Worm (Caenorhabditis elegans) whole organism, L4/young adult: ENCODE data around the gene sri-48.

Experiments
- W03F9.2 ChIP-seq: fragments of 150-350 bp; optimal IDR thresholded peaks from 2 replicates; lab custom pipeline; 2014; ENCODE audit warnings: missing biosample characterization, missing genetic modification characterization
- dao-5 ChIP-seq: sonication (generic microtip); optimal IDR thresholded peaks from 2 replicates; lab custom pipeline; 2016; ENCODE audit warnings: missing genotype, missing genetic modification characterization, moderate library complexity, missing compliant biosample characterization
- him-1 ChIP-seq: sonication (generic microtip); optimal IDR thresholded peaks from 2 replicates; lab custom pipeline; 2016; ENCODE audit warnings: missing genotype, missing genetic modification reagents, missing genetic modification characterization, missing compliant biosample characterization

Gene sri-48

DNA sequence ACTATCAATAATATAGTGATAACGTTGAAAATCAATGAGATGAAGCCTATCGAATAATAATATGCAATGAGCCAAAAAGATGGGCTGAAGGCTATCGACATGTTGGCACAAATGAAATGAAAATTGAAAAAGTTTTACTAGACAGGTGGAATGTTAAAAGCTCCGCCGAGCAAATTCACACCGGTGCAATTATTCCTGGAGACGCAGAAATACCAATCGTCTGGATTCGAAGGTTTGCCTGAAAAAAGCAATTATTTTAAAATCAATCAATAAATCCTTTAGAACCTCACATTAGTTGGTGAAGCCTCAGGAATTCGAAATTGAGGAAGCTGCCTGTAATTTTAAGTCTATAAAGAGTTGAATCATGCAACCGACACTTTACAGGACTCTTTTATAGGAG, 46.8 kb downstream of the sri-48 start, which contains the start of gene sri-32:
sri-32 (minus strand) TSS at position 101 of the 400 bp plus-strand sequence.
- TF ChIP-seq W03F9.2 (tag; lab: Kevin White, UChicago) (no peak), him-1 (tag; lab: Kevin White, UChicago) (no peak), dao-5 (tag; lab: Kevin White, UChicago) (no peak)

DNA sequence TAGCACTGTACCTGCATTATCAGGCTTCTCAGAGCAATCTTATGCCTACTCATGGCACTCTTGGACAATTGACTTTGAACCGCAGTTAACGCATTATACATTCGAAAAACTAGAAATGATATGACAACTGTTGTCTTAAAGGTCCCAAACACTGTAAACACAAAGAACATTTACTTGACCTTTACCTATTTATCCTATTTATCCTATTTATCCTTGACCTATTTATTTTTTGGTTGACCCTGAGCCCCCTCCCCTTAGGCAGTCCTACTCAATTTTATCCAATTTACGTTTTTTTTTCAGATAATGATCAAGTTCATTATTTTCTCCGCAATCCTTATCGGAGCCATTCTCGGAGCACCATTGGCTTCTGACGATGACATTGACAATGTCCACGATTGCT, 49.5 kb downstream of the sri-48 start, which contains the start of the genes T10D4.14 and T10D4.19:
T10D4.14 (minus strand) TSS at position 101 of the 400 bp plus-strand sequence.
T10D4.19 (plus strand) TSS at position 304 of the 400 bp plus-strand sequence.
- no peak for TF ChIP-seq him-1 (tag; lab: Kevin White, UChicago)
- no peak for TF ChIP-seq dao-5 (tag; lab: Kevin White, UChicago)
- no peak for TF ChIP-seq W03F9.2 (tag; lab: Kevin White, UChicago)
